Fruit fly (Drosophila melanogaster) whole organism, embryonic: ENCODE data around the gene Bap60.

Source experiments
- Ada2b ChIP-seq: fragments of 200-800 bp; sonication (Bioruptor generic); IDR thresholded peaks from 2 replicates; pipeline ENCODE4 v1.3.6; 2022; ENCODE audit warnings: missing biosample characterization, missing genetic modification characterization
- B-H1 ChIP-seq: fragments of 200-800 bp; sonication (Bioruptor generic); IDR thresholded peaks from 3 replicates; pipeline ENCODE4 v1.3.6; 2022; ENCODE audit warnings: missing biosample characterization, missing genetic modification characterization
- CG10431 ChIP-seq: fragments of 200-800 bp; sonication (Bioruptor generic); optimal IDR thresholded peaks from 3 replicates; lab custom pipeline; 2018; ENCODE audit warnings: missing biosample characterization, mild to moderate bottlenecking, missing genetic modification characterization
- CG10462 ChIP-seq: fragments of 200-800 bp; sonication (Bioruptor generic); optimal IDR thresholded peaks from 2 replicates; lab custom pipeline; 2016; ENCODE audit warnings: missing biosample characterization, missing genetic modification characterization
- CG11093 ChIP-seq: fragments of 200-800 bp; sonication (Bioruptor generic); IDR thresholded peaks from 3 replicates; pipeline ENCODE4 v1.3.6; 2022; ENCODE audit warnings: missing biosample characterization, missing genetic modification characterization
- CG11560 ChIP-seq: fragments of 200-800 bp; sonication (Bioruptor generic); IDR thresholded peaks from 3 replicates; pipeline ENCODE4 v1.3.6; 2022; ENCODE audit warnings: missing biosample characterization, missing genetic modification characterization
- CG12071 ChIP-seq: fragments of 200-800 bp; sonication (Bioruptor generic); optimal IDR thresholded peaks from 3 replicates; lab custom pipeline; 2018; ENCODE audit warnings: missing biosample characterization, mild to moderate bottlenecking, missing genetic modification characterization
- CG14014 ChIP-seq: fragments of 200-800 bp; sonication (Bioruptor generic); IDR thresholded peaks from 2 replicates; pipeline ENCODE4 v1.3.6; 2022; ENCODE audit warnings: missing biosample characterization, missing genetic modification characterization
- CG14050 ChIP-seq: fragments of 200-800 bp; sonication (Bioruptor generic); IDR thresholded peaks from 3 replicates; pipeline ENCODE4 v1.3.6; 2022; ENCODE audit warnings: missing biosample characterization, missing genetic modification characterization
- CG15269 ChIP-seq: fragments of 200-800 bp; sonication (Bioruptor generic); optimal IDR thresholded peaks from 2 replicates; lab custom pipeline; 2018; ENCODE audit warnings: missing biosample characterization, mild to moderate bottlenecking, missing genetic modification characterization, moderate library complexity
- CG17361 ChIP-seq: fragments of 200-800 bp; sonication (Bioruptor generic); IDR thresholded peaks from 3 replicates; pipeline ENCODE4 v1.3.6; 2022; ENCODE audit warnings: missing biosample characterization, missing genetic modification characterization
- CG17912 ChIP-seq: fragments of 200-800 bp; sonication (Bioruptor generic); optimal IDR thresholded peaks from 2 replicates; lab custom pipeline; 2018; ENCODE audit warnings: missing biosample characterization, mild to moderate bottlenecking, missing genetic modification characterization
- CG2129 ChIP-seq: fragments of 200-800 bp; sonication (Bioruptor generic); IDR thresholded peaks from 2 replicates; pipeline ENCODE4 v1.3.6; 2022; ENCODE audit warnings: missing biosample characterization, missing genetic modification characterization; ENCODE audit not compliant: partially characterized antibody
- CG2875 ChIP-seq: fragments of 200-800 bp; sonication (Bioruptor generic); optimal IDR thresholded peaks from 2 replicates; lab custom pipeline; 2017; ENCODE audit warnings: missing biosample characterization, mild to moderate bottlenecking, missing genetic modification characterization, missing genetic modification reagents
- CG30403 ChIP-seq: fragments of 200-800 bp; sonication (Bioruptor generic); optimal IDR thresholded peaks from 3 replicates; lab custom pipeline; 2016; ENCODE audit warnings: missing biosample characterization, missing genetic modification characterization
- CG32772 ChIP-seq: fragments of 200-800 bp; sonication (Bioruptor generic); IDR thresholded peaks from 2 replicates; pipeline ENCODE4 v1.3.6; 2022; ENCODE audit warnings: missing biosample characterization, missing genetic modification characterization
- CG34422 ChIP-seq: fragments of 200-800 bp; sonication (Bioruptor generic); IDR thresholded peaks from 3 replicates; pipeline ENCODE4 v1.3.6; 2022; ENCODE audit warnings: missing biosample characterization, missing genetic modification characterization
- CG3847 ChIP-seq: fragments of 200-800 bp; sonication (Bioruptor generic); IDR thresholded peaks from 2 replicates; pipeline ENCODE4 v1.3.6; 2022; ENCODE audit warnings: missing biosample characterization, missing genetic modification characterization
- CG6689 ChIP-seq: fragments of 200-800 bp; sonication (Bioruptor generic); IDR thresholded peaks from 2 replicates; pipeline ENCODE4 v1.3.6; 2022; ENCODE audit warnings: missing biosample characterization, missing genetic modification characterization
- CG6765 ChIP-seq: fragments of 200-800 bp; sonication (Bioruptor generic); optimal IDR thresholded peaks from 3 replicates; lab custom pipeline; 2017; ENCODE audit warnings: missing biosample characterization, mild to moderate bottlenecking, missing genetic modification characterization
- CG7271 ChIP-seq: fragments of 200-800 bp; sonication (Bioruptor generic); optimal IDR thresholded peaks from 2 replicates; lab custom pipeline; 2018; ENCODE audit warnings: missing biosample characterization, mild to moderate bottlenecking, missing genetic modification characterization, moderate library complexity
- CG7556 ChIP-seq: fragments of 200-800 bp; sonication (Bioruptor generic); optimal IDR thresholded peaks from 2 replicates; lab custom pipeline; 2017; ENCODE audit warnings: missing biosample characterization, mild to moderate bottlenecking, missing genetic modification characterization
- CG8944 ChIP-seq: fragments of 200-800 bp; sonication (Bioruptor generic); optimal IDR thresholded peaks from 3 replicates; lab custom pipeline; 2016; ENCODE audit warnings: missing biosample characterization, missing genetic modification characterization
- CG9932 ChIP-seq: fragments of 200-800 bp; sonication (Bioruptor generic); IDR thresholded peaks from 2 replicates; pipeline ENCODE4 v1.3.6; 2022; ENCODE audit warnings: missing biosample characterization, missing genetic modification characterization
- D ChIP-seq, 2 experiments: fragments of 200-800 bp in 1 of 2; fragments of >200 bp in 1 of 2; sonication (Bioruptor generic) in 1 of 2; optimal IDR thresholded peaks; 2 replicates in 1 of 2; 3 replicates in 1 of 2; lab custom pipeline; 2017; ENCODE audit warnings: mild to moderate bottlenecking in 1 of 2, missing biosample characterization in 1 of 2, missing genetic modification characterization in 1 of 2, missing genetic modification reagents in 1 of 2
- Dad ChIP-seq: fragments of 200-800 bp; sonication (Bioruptor generic); optimal IDR thresholded peaks from 3 replicates; lab custom pipeline; 2016; ENCODE audit warnings: missing biosample characterization, missing genetic modification characterization
- Deaf1 ChIP-seq: fragments of 200-800 bp; optimal IDR thresholded peaks from 3 replicates; lab custom pipeline; 2019; ENCODE audit warnings: missing biosample characterization, mild to moderate bottlenecking, missing genetic modification characterization, moderate library complexity
- Doc3 ChIP-seq: fragments of 200-800 bp; sonication (Bioruptor generic); IDR thresholded peaks from 3 replicates; pipeline ENCODE4 v1.3.6; 2022; ENCODE audit warnings: missing biosample characterization, missing genetic modification characterization; ENCODE audit not compliant: partially characterized antibody
- ERR ChIP-seq: fragments of 200-800 bp; sonication (Bioruptor generic); optimal IDR thresholded peaks from 2 replicates; lab custom pipeline; 2016; ENCODE audit warnings: missing biosample characterization, missing genetic modification characterization
- Fer3 ChIP-seq: fragments of 200-800 bp; sonication (Bioruptor generic); optimal IDR thresholded peaks from 2 replicates; lab custom pipeline; 2018; ENCODE audit warnings: missing biosample characterization, mild to moderate bottlenecking, missing genetic modification characterization, moderate library complexity
- H2.0 ChIP-seq: fragments of 200-800 bp; sonication (Bioruptor generic); IDR thresholded peaks from 2 replicates; pipeline ENCODE4 v1.3.6; 2022; ENCODE audit warnings: missing biosample characterization, missing genetic modification characterization
- HLH4C ChIP-seq: fragments of 200-800 bp; sonication (Bioruptor generic); IDR thresholded peaks from 3 replicates; pipeline ENCODE4 v1.3.6; 2022; ENCODE audit warnings: missing biosample characterization, missing genetic modification characterization; ENCODE audit not compliant: partially characterized antibody
- HmgD ChIP-seq: fragments of 200-800 bp; sonication (Bioruptor generic); optimal IDR thresholded peaks from 3 replicates; lab custom pipeline; 2016; ENCODE audit warnings: missing biosample characterization, missing genetic modification characterization
- Hr39 ChIP-seq: fragments of >200 bp; optimal IDR thresholded peaks from 2 replicates; lab custom pipeline; 2017
- abd-A ChIP-seq: fragments of 200-800 bp; sonication (Bioruptor generic); optimal IDR thresholded peaks from 3 replicates; lab custom pipeline; 2019; ENCODE audit warnings: missing biosample characterization, mild to moderate bottlenecking, missing genetic modification characterization, moderate library complexity
- amos ChIP-seq: fragments of 200-800 bp; sonication (Bioruptor generic); IDR thresholded peaks from 2 replicates; pipeline ENCODE4 v1.3.6; 2022; ENCODE audit warnings: missing biosample characterization, missing genetic modification characterization; ENCODE audit not compliant: partially characterized antibody
- ase ChIP-seq: fragments of 200-800 bp; sonication (Bioruptor generic); IDR thresholded peaks from 3 replicates; pipeline ENCODE4 v1.3.6; 2022; ENCODE audit warnings: missing biosample characterization, missing genetic modification characterization
- cas ChIP-seq: fragments of 200-800 bp; sonication (Bioruptor generic); IDR thresholded peaks from 2 replicates; pipeline ENCODE4 v1.3.6; 2022; ENCODE audit warnings: missing biosample characterization, missing genetic modification characterization
- crc ChIP-seq: fragments of 200-800 bp; sonication (Bioruptor generic); optimal IDR thresholded peaks from 2 replicates; lab custom pipeline; 2016; ENCODE audit warnings: missing biosample characterization, missing genetic modification characterization
- fd64A ChIP-seq: fragments of 200-800 bp; sonication (Bioruptor generic); optimal IDR thresholded peaks from 3 replicates; lab custom pipeline; 2018; ENCODE audit warnings: missing biosample characterization, mild to moderate bottlenecking, missing genetic modification characterization
- gsb-n ChIP-seq: fragments of 200-800 bp; sonication (Bioruptor generic); optimal IDR thresholded peaks from 3 replicates; lab custom pipeline; 2018; ENCODE audit warnings: missing biosample characterization, mild to moderate bottlenecking, missing genetic modification characterization
- h ChIP-seq: fragments of >200 bp; optimal IDR thresholded peaks from 2 replicates; lab custom pipeline; 2017
- insv ChIP-seq, 2 experiments: fragments of 200-800 bp; sonication (Bioruptor generic); optimal IDR thresholded peaks; 3 replicates each; lab custom pipeline; 2016 to 2018; ENCODE audit warnings: missing biosample characterization in 2 of 2, missing genetic modification characterization in 2 of 2
- nerfin-2 ChIP-seq: fragments of 200-800 bp; sonication (Bioruptor generic); IDR thresholded peaks from 2 replicates; pipeline ENCODE4 v1.3.6; 2022; ENCODE audit warnings: missing biosample characterization, missing genetic modification characterization; ENCODE audit not compliant: partially characterized antibody
- nmo ChIP-seq: fragments of 200-800 bp; sonication (Bioruptor generic); optimal IDR thresholded peaks from 2 replicates; lab custom pipeline; 2018; ENCODE audit warnings: missing biosample characterization, mild to moderate bottlenecking, missing genetic modification characterization, moderate library complexity
- nom ChIP-seq: fragments of 200-800 bp; sonication (Bioruptor generic); optimal IDR thresholded peaks from 2 replicates; lab custom pipeline; 2017; ENCODE audit warnings: missing biosample characterization, missing genetic modification characterization, mild to moderate bottlenecking, moderate library complexity, missing genetic modification reagents
- sc ChIP-seq, 3 experiments: fragments of >200 bp in 2 of 3; fragments of 200-800 bp in 1 of 3; sonication (Bioruptor generic) in 1 of 3; optimal IDR thresholded peaks; 2 replicates in 2 of 3; 3 replicates in 1 of 3; lab custom pipeline; 2017; ENCODE audit warnings: mild to moderate bottlenecking in 1 of 3, missing biosample characterization in 1 of 3, missing genetic modification characterization in 1 of 3, missing genetic modification reagents in 1 of 3
- sr ChIP-seq: fragments of 200-800 bp; sonication (Bioruptor generic); IDR thresholded peaks from 3 replicates; pipeline ENCODE4 v1.3.6; 2022; ENCODE audit warnings: missing biosample characterization, missing genetic modification characterization
- tin ChIP-seq: fragments of 200-800 bp; sonication (Bioruptor generic); optimal IDR thresholded peaks from 3 replicates; lab custom pipeline; 2016; ENCODE audit warnings: missing biosample characterization, missing genetic modification characterization

Bap60 gene

dm6 chrX:13127973-13128749 lies 31.1 kb downstream of the Bap60 start (continued):
- TF ChIP-seq sr (GFP tag; lab: Robert Waterston, UW): no peak
- no peak for TF ChIP-seq HmgD (GFP tag; lab: Kevin White, UChicago)
- TF ChIP-seq CG2875 (GFP tag; lab: Kevin White, UChicago): no peak
- no peak for TF ChIP-seq fd64A (GFP tag; lab: Kevin White, UChicago)
- no peak for TF ChIP-seq amos (GFP tag; lab: Robert Waterston, UW)
- no peak for TF ChIP-seq CG7271 (tag; lab: Kevin White, UChicago)
- no peak for TF ChIP-seq nom (GFP tag; lab: Kevin White, UChicago)
- peak; percentile 55 for TF ChIP-seq CG30403 (GFP tag; lab: Kevin White, UChicago)
- TF ChIP-seq CG17912 (GFP tag; lab: Kevin White, UChicago): no peak
- TF ChIP-seq CG11093 (GFP tag; lab: Robert Waterston, UW): no peak
- TF ChIP-seq CG3847 (GFP tag; lab: Robert Waterston, UW): no peak
- TF ChIP-seq CG6765 (GFP tag; lab: Kevin White, UChicago): peak; percentile 1
- TF ChIP-seq CG10431 (GFP tag; lab: Kevin White, UChicago): no peak
- TF ChIP-seq nmo (GFP tag; lab: Kevin White, UChicago): peak; percentile 16
- 0 out of 3 replicates have a peak, but pooled peaks have one; percentile 20 for TF ChIP-seq CG14050 (GFP tag; lab: Robert Waterston, UW)
- TF ChIP-seq CG8944 (GFP tag; lab: Kevin White, UChicago): peak; percentile 8
- no peak for TF ChIP-seq sc (optimal IDR thresholded peaks at IDR 0.05; lab: Kevin White, UChicago)
- no peak for TF ChIP-seq sc (GFP tag; optimal IDR thresholded peaks at IDR 0.05; lab: Kevin White, UChicago)
- peak; percentile 49 for TF ChIP-seq tin
- TF ChIP-seq CG6689 (GFP tag; lab: Robert Waterston, UW): 0 out of 2 replicates have a peak, but pooled peaks have one; percentile 24
- TF ChIP-seq insv (GFP tag; optimal IDR thresholded peaks at IDR 0.05; lab: Kevin White, UChicago): no peak
- TF ChIP-seq CG11560 (tag; lab: Robert Waterston, UW): no peak
- TF ChIP-seq CG10462 (GFP tag; lab: Kevin White, UChicago): no peak
- no peak for TF ChIP-seq CG9932 (GFP tag; lab: Robert Waterston, UW)
- TF ChIP-seq CG14014 (GFP tag; lab: Robert Waterston, UW): peak; percentile 19; the same call in 1 of the 2 replicates
- TF ChIP-seq H2.0 (GFP tag; lab: Robert Waterston, UW): no peak
- TF ChIP-seq CG15269 (tag; lab: Kevin White, UChicago): no peak
- no peak for TF ChIP-seq Ada2b
- no peak for TF ChIP-seq Fer3 (tag; lab: Kevin White, UChicago)
- no peak for TF ChIP-seq cas
- 0 out of 2 replicates have a peak, but pooled peaks have one; percentile 20 for TF ChIP-seq CG32772 (GFP tag; lab: Robert Waterston, UW)
- peak; percentile 46; the same call in 1 of the 3 replicates for TF ChIP-seq ase
- no peak for TF ChIP-seq CG2129
- TF ChIP-seq Doc3 (GFP tag; lab: Robert Waterston, UW): no peak
- no peak for TF ChIP-seq CG7556 (GFP tag; lab: Kevin White, UChicago)
- TF ChIP-seq Dad (GFP tag; lab: Kevin White, UChicago): peak; percentile 4
- no peak for TF ChIP-seq CG12071 (GFP tag; lab: Kevin White, UChicago)
- TF ChIP-seq h (lab: Kevin White, UChicago): no peak
- TF ChIP-seq B-H1 (GFP tag; lab: Robert Waterston, UW): peak; percentile 37; the same call in 1 of the 3 replicates
- TF ChIP-seq CG34422 (GFP tag; lab: Robert Waterston, UW): 0 out of 3 replicates have a peak, but pooled peaks have one; percentile 39
- no peak for TF ChIP-seq HLH4C (GFP tag; lab: Robert Waterston, UW)
- TF ChIP-seq crc (GFP tag; lab: Kevin White, UChicago): no peak
- TF ChIP-seq D (optimal IDR thresholded peaks at IDR 0.05; lab: Kevin White, UChicago): no peak
- peak; percentile 31 for TF ChIP-seq D (GFP tag; optimal IDR thresholded peaks at IDR 0.05; lab: Kevin White, UChicago)
- no peak for TF ChIP-seq nerfin-2
- TF ChIP-seq abd-A (tag; lab: Kevin White, UChicago): no peak
- no peak for TF ChIP-seq Hr39
- TF ChIP-seq Deaf1 (tag; lab: Kevin White, UChicago): no peak
- TF ChIP-seq ERR (GFP tag; lab: Kevin White, UChicago): no peak
- 0 out of 3 replicates have a peak, but pooled peaks have one; percentile 17 for TF ChIP-seq CG17361 (GFP tag; lab: Robert Waterston, UW)
- peak; percentile 1 for TF ChIP-seq gsb-n (tag; lab: Kevin White, UChicago)
